Worm (Caenorhabditis elegans) whole organism, mixed stage, embryonic: ENCODE results near the gene W02A2.5.

Source experiments
- bed-3 ChIP-seq: fragments of 200-800 bp; sonication (Bioruptor generic); optimal IDR thresholded peaks from 3 replicates; lab custom pipeline; 2018; ENCODE audit warnings: mild to moderate bottlenecking, missing genetic modification characterization, moderate library complexity, missing compliant biosample characterization
- ceh-39 ChIP-seq: fragments of 150-350 bp; optimal IDR thresholded peaks from 2 replicates; lab custom pipeline; 2014; ENCODE audit warnings: missing biosample characterization, missing genetic modification characterization
- cnd-1 ChIP-seq: fragments of 200-800 bp; sonication (Bioruptor generic); optimal IDR thresholded peaks from 2 replicates; lab custom pipeline; 2018; ENCODE audit warnings: mild to moderate bottlenecking, missing genetic modification characterization, missing compliant biosample characterization
- lin-13 ChIP-seq: fragments of 150-350 bp; optimal IDR thresholded peaks from 2 replicates; lab custom pipeline; 2014; ENCODE audit warnings: missing biosample characterization, missing genetic modification characterization
- lsy-2 ChIP-seq: fragments of 150-350 bp; optimal IDR thresholded peaks from 2 replicates; lab custom pipeline; 2014; ENCODE audit warnings: missing biosample characterization, missing genetic modification characterization
- mab-5 ChIP-seq: fragments of 150-350 bp; optimal IDR thresholded peaks from 2 replicates; lab custom pipeline; 2014; ENCODE audit warnings: missing biosample characterization, missing genetic modification characterization
- mep-1 ChIP-seq: fragments of 150-350 bp; optimal IDR thresholded peaks from 2 replicates; lab custom pipeline; 2017; ENCODE audit warnings: missing biosample characterization, missing genetic modification reagents, missing genetic modification characterization, inconsistent platforms
- nhr-12 ChIP-seq: fragments of 150-350 bp; optimal IDR thresholded peaks from 2 replicates; lab custom pipeline; 2014; ENCODE audit warnings: missing biosample characterization, missing genetic modification characterization
- nhr-237 ChIP-seq: fragments of 150-350 bp; optimal IDR thresholded peaks from 2 replicates; lab custom pipeline; 2014; ENCODE audit warnings: missing biosample characterization, missing genetic modification characterization
- pha-4 ChIP-seq: fragments of 150-350 bp; optimal IDR thresholded peaks from 2 replicates; lab custom pipeline; 2018; ENCODE audit warnings: missing biosample characterization, missing genetic modification reagents, missing genetic modification characterization
- unc-120 ChIP-seq: sonication (generic microtip); optimal IDR thresholded peaks from 2 replicates; lab custom pipeline; 2017; ENCODE audit warnings: missing genetic modification characterization, missing compliant biosample characterization; ENCODE audit not compliant: poor library complexity, severe bottlenecking
- unc-39 ChIP-seq: fragments of 150-350 bp; optimal IDR thresholded peaks from 2 replicates; lab custom pipeline; 2014; ENCODE audit warnings: missing biosample characterization, missing genetic modification characterization

DNA sequence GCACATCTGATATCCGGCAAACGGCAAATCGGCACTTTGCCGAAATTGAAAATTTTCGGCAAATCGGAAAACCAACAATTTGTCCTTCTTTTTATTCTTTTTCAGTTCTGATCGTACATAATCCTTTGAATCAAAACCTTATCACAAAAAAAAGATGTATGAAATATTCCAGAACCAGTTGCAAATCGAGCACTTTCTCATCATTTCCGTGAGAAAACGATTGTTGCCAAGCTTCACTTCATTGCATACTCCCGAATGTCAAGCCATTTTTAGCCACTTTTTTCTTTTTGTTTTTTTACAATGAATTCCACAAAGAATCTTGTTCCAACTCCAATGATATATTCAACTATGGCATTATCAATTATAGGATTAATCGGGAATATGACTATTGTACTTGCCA is 22.2 kb downstream of the W02A2.5 start, which contains the start of gene srsx-25:
- TF ChIP-seq unc-120 (no peak), lsy-2 (no peak), pha-4 (tag; lab: Kevin White, UChicago) (no peak), unc-39 (tag; lab: Kevin White, UChicago) (no peak), mep-1 (tag; lab: Kevin White, UChicago) (no peak), cnd-1 (tag; lab: Kevin White, UChicago) (no peak), nhr-12 (no peak), bed-3 (GFP tag; lab: Kevin White, UChicago) (no peak), lin-13 (tag; lab: Kevin White, UChicago) (no peak), ceh-39 (tag; lab: Kevin White, UChicago) (no peak), mab-5 (tag; lab: Kevin White, UChicago) (no peak), nhr-237 (tag; lab: Kevin White, UChicago) (no peak)
